Fruit fly (Drosophila melanogaster): ENCODE measurements around the gene Lip2.

DNA sequence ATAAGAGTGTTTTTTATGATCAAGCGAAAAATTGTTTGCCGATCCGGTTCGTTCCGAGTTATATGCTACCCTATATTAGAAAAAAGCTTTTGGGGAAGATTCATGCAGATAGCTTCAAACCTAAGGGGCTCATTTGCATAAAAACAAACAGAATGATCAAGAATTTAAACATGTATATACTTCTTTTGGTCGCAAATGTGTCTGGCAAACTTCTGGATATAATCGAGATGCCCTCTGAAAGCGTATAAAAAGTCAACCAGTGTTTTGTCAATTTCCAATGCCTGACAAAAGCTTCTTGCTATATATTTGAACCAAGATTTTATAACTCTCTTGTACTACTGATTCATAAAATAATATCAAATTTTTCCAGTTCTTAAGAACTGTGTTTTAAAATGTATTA lies 23.6 kb downstream of the Lip2 start:
- no peak for TF ChIP-seq CrebA (GFP tag; optimal IDR thresholded peaks at IDR 0.05; ENCODE audit: borderline replicate concordance)
- TF ChIP-seq Hnf4 (GFP tag; optimal IDR thresholded peaks at IDR 0.05) = no peak
- TF ChIP-seq usp (GFP tag; optimal IDR thresholded peaks at IDR 0.05) = no peak
- TF ChIP-seq foxo (GFP tag; optimal IDR thresholded peaks at IDR 0.05) = no peak
- TF ChIP-seq dsf (GFP tag; optimal IDR thresholded peaks at IDR 0.05; ENCODE audit: borderline replicate concordance) = no peak
- TF ChIP-seq Vsx2 (GFP tag; optimal IDR thresholded peaks at IDR 0.05; ENCODE audit: partially characterized antibody) = no peak
- no peak for TF ChIP-seq psq (GFP tag; optimal IDR thresholded peaks at IDR 0.05)
- no peak for TF ChIP-seq pan (optimal IDR thresholded peaks at IDR 0.05)

All from whole organism, wandering third instar larva.